Worm (Caenorhabditis elegans): ENCODE results near the gene C26B9.6.
A peak's percentile ranks its signal among the peaks of the same experiment; 100 is the strongest.

DNA sequence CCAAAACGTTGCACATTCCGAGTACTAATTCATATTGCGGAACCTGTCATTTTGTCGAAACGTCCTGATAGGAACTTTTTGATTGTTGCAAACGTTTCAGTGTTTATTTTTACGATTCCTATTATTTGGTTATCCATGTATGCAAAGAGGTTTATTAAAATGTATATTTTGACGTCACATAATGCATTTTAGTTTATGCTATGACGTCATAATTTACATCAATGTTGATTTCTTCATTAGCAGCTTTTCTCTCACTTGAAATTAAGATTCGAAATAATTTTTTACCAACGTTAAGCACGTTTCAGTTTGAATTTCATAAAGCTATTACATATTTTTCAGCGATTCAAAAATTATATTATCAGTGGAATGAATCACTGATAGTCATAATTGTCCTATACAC is 31.3 kb upstream of the C26B9.6 start:
- TF ChIP-seq elt-3 (tag; optimal IDR thresholded peaks at IDR 0.05): no peak
- no peak for TF ChIP-seq mep-1 (tag; optimal IDR thresholded peaks at IDR 0.05)
- TF ChIP-seq blmp-1 (tag; optimal IDR thresholded peaks at IDR 0.05): no peak
- TF ChIP-seq bed-3 (GFP tag; optimal IDR thresholded peaks at IDR 0.05): no peak
- TF ChIP-seq mab-5 (tag; optimal IDR thresholded peaks at IDR 0.05): no peak
- no peak for TF ChIP-seq nhr-2 (tag; optimal IDR thresholded peaks at IDR 0.05)
- peak; percentile 98 for TF ChIP-seq zip-8 (tag; optimal IDR thresholded peaks at IDR 0.05)
- no peak for TF ChIP-seq snpc-4 (tag; optimal IDR thresholded peaks at IDR 0.05)
- TF ChIP-seq sptf-1 (tag; optimal IDR thresholded peaks at IDR 0.05): no peak
- TF ChIP-seq lsy-2 (tag; optimal IDR thresholded peaks at IDR 0.05): no peak
- TF ChIP-seq nhr-237 (tag; optimal IDR thresholded peaks at IDR 0.05): no peak
- no peak for TF ChIP-seq lin-13 (tag; optimal IDR thresholded peaks at IDR 0.05)
